Worm (Caenorhabditis elegans): Measurements from ENCODE around the gene swt-1.

- no peak for TF ChIP-seq zag-1 (tag; optimal IDR thresholded peaks at IDR 0.05)
- TF ChIP-seq skn-1 (tag; optimal IDR thresholded peaks at IDR 0.05), result no peak
Observed at ce11 chrIV:293163-293755, 14.0 kb upstream of the swt-1 start.

All from whole organism, L3 larva.